Worm (Caenorhabditis elegans): ENCODE measurements around the gene sgt-1.

Gene sgt-1

ce11 chrII:4908160-4908559, 4.6 kb upstream of the sgt-1 start (continued):
- no peak for TF ChIP-seq lin-15B (tag; optimal IDR thresholded peaks at IDR 0.05)
- TF ChIP-seq nhr-20 (tag; optimal IDR thresholded peaks at IDR 0.05): no peak
- TF ChIP-seq hlh-17 (GFP tag; optimal IDR thresholded peaks at IDR 0.05; ENCODE audit: borderline replicate concordance): no peak
- no peak for TF ChIP-seq nhr-90 (tag; optimal IDR thresholded peaks at IDR 0.05; ENCODE audit: poor library complexity)
- no peak for TF ChIP-seq C34B4.2 (tag; optimal IDR thresholded peaks at IDR 0.05)
- no peak for TF ChIP-seq zip-4 (GFP tag; optimal IDR thresholded peaks at IDR 0.05)
- no peak for TF ChIP-seq nhr-11 (tag; optimal IDR thresholded peaks at IDR 0.05)
- no peak for TF ChIP-seq pqm-1 (tag; optimal IDR thresholded peaks at IDR 0.05)
- TF ChIP-seq unc-130 (tag; optimal IDR thresholded peaks at IDR 0.05): peak; percentile 12
- TF ChIP-seq F16B12.6 (tag; optimal IDR thresholded peaks at IDR 0.05): no peak
- TF ChIP-seq ztf-11 (tag; optimal IDR thresholded peaks at IDR 0.05): no peak
- no peak for TF ChIP-seq C04F5.9 (tag; optimal IDR thresholded peaks at IDR 0.05)
- peak; percentile 77 for TF ChIP-seq lin-14 (GFP tag; optimal IDR thresholded peaks at IDR 0.05)
- TF ChIP-seq lin-13 (GFP tag; optimal IDR thresholded peaks at IDR 0.05): no peak
- TF ChIP-seq skn-1 (tag; optimal IDR thresholded peaks at IDR 0.05): peak; percentile 97
- no peak for TF ChIP-seq ceh-90 (tag; optimal IDR thresholded peaks at IDR 0.05)
- no peak for TF ChIP-seq fkh-10 (GFP tag; optimal IDR thresholded peaks at IDR 0.05)
- TF ChIP-seq mdl-1 (tag; optimal IDR thresholded peaks at IDR 0.05): no peak
- no peak for TF ChIP-seq jun-1 (tag; optimal IDR thresholded peaks at IDR 0.05)
- TF ChIP-seq unc-30 (tag; optimal IDR thresholded peaks at IDR 0.05): no peak
- peak; percentile 19 for TF ChIP-seq mep-1 (tag; optimal IDR thresholded peaks at IDR 0.05)
- no peak for TF ChIP-seq irx-1 (tag; optimal IDR thresholded peaks at IDR 0.05)
- peak in 1 of 6 experiments; percentile 7 for TF ChIP-seq elt-3 (tag; optimal IDR thresholded peaks at IDR 0.05)
- peak; percentile 9 for TF ChIP-seq blmp-1 (tag; optimal IDR thresholded peaks at IDR 0.05)
- no peak for TF ChIP-seq ceh-63 (GFP tag; optimal IDR thresholded peaks at IDR 0.05)
- no peak for TF ChIP-seq mab-9 (GFP tag; IDR thresholded peaks at IDR 0.05)
- no peak for TF ChIP-seq ets-5 (GFP tag; IDR thresholded peaks at IDR 0.05)
- no peak for TF ChIP-seq zag-1 (tag; optimal IDR thresholded peaks at IDR 0.05)
- no peak for TF ChIP-seq unc-62 (GFP tag; optimal IDR thresholded peaks at IDR 0.05)
- no peak for TF ChIP-seq alr-1 (tag; optimal IDR thresholded peaks at IDR 0.05; ENCODE audit: borderline replicate concordance)
- no peak for TF ChIP-seq ama-1 (optimal IDR thresholded peaks at IDR 0.05)
- no peak for TF ChIP-seq nhr-237 (tag; optimal IDR thresholded peaks at IDR 0.05)
- TF ChIP-seq nhr-47 (tag; optimal IDR thresholded peaks at IDR 0.05): peak; percentile 28
- TF ChIP-seq fos-1 (tag; optimal IDR thresholded peaks at IDR 0.05): no peak
- TF ChIP-seq egl-13 (tag; optimal IDR thresholded peaks at IDR 0.05): no peak
- no peak for TF ChIP-seq snpc-4 (tag; optimal IDR thresholded peaks at IDR 0.05)
- no peak for TF ChIP-seq ceh-8 (GFP tag; optimal IDR thresholded peaks at IDR 0.05)
- TF ChIP-seq lin-35 (GFP tag; optimal IDR thresholded peaks at IDR 0.05): no peak
- TF ChIP-seq fkh-4 (tag; optimal IDR thresholded peaks at IDR 0.05; ENCODE audit: borderline replicate concordance): no peak
- peak; percentile 11 to 20 for TF ChIP-seq efl-1 (optimal IDR thresholded peaks at IDR 0.05)
- TF ChIP-seq efl-1 (GFP tag; optimal IDR thresholded peaks at IDR 0.05 in 1 of 2): peak in 1 of 2 experiments; percentile 86
- TF ChIP-seq unc-86 (tag; optimal IDR thresholded peaks at IDR 0.05): peak; percentile 13

DNA sequence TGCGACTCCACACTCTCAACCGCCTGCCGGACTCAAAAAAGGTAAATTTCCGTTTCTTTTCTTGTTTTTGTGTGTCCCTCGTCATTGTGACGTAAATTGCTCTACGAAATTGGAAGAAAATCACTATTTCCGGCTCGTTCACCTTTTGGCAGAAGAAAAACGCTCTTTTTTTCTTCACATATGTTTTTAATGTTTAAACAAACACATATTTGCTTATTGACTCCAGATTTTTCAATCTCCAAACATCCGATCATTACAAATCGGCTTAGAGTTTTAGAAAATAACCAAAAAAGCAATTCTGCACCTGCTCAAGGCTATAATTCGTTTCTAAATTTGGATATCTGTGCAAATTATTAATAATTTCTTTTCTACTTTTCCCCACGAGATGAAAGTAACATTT, 2.3 kb upstream of the sgt-1 start:
- TF ChIP-seq fkh-4 (tag; optimal IDR thresholded peaks at IDR 0.05; ENCODE audit: borderline replicate concordance): peak; percentile 77
- no peak for TF ChIP-seq aly-2 (tag; optimal IDR thresholded peaks at IDR 0.05)
- no peak for TF ChIP-seq mab-9 (GFP tag; IDR thresholded peaks at IDR 0.05)
- TF ChIP-seq dsc-1 (tag; optimal IDR thresholded peaks at IDR 0.05): peak; percentile 92
- no peak for TF ChIP-seq swsn-7 (tag; optimal IDR thresholded peaks at IDR 0.05)
- TF ChIP-seq zag-1 (tag; optimal IDR thresholded peaks at IDR 0.05): no peak
- TF ChIP-seq nhr-47 (tag; optimal IDR thresholded peaks at IDR 0.05): no peak
- TF ChIP-seq efl-3 (GFP tag; optimal IDR thresholded peaks at IDR 0.05): no peak

Data from whole organism, L1 larva.